Fruit fly (Drosophila melanogaster) whole organism, embryonic: Measurements from ENCODE around the gene Best3.

Experiments
- B-H1 ChIP-seq: fragments of 200-800 bp; sonication (Bioruptor generic); IDR thresholded peaks from 3 replicates; pipeline ENCODE4 v1.3.6; 2022; ENCODE audit warnings: missing biosample characterization, missing genetic modification characterization
- CG1024 ChIP-seq: fragments of 200-800 bp; sonication (Bioruptor generic); IDR thresholded peaks from 2 replicates; pipeline ENCODE4 v1.3.6; 2022; ENCODE audit warnings: missing biosample characterization, missing genetic modification characterization
- CG10267 ChIP-seq: fragments of 200-800 bp; sonication (Bioruptor generic); optimal IDR thresholded peaks from 2 replicates; lab custom pipeline; 2018; ENCODE audit warnings: missing biosample characterization, mild to moderate bottlenecking, missing genetic modification characterization, moderate library complexity
- CG11398 ChIP-seq: fragments of 200-800 bp; sonication (Bioruptor generic); optimal IDR thresholded peaks from 2 replicates; lab custom pipeline; 2016; ENCODE audit warnings: missing biosample characterization, missing genetic modification characterization
- CG11456 ChIP-seq: fragments of 200-800 bp; sonication (Bioruptor generic); IDR thresholded peaks from 3 replicates; pipeline ENCODE4 v1.3.6; 2022; ENCODE audit warnings: missing biosample characterization, missing genetic modification characterization
- CG11695 ChIP-seq: fragments of 200-800 bp; sonication (Bioruptor generic); IDR thresholded peaks from 3 replicates; pipeline ENCODE4 v1.3.6; 2022; ENCODE audit warnings: missing biosample characterization, missing genetic modification characterization
- CG13123 ChIP-seq: fragments of 200-800 bp; sonication (Bioruptor generic); optimal IDR thresholded peaks from 2 replicates; lab custom pipeline; 2016; ENCODE audit warnings: missing biosample characterization, missing genetic modification characterization
- CG13287 ChIP-seq: fragments of 200-800 bp; sonication (Bioruptor generic); IDR thresholded peaks from 2 replicates; pipeline ENCODE4 v1.3.6; 2022; ENCODE audit warnings: missing biosample characterization, missing genetic modification characterization; ENCODE audit not compliant: partially characterized antibody
- CG13775 ChIP-seq: fragments of 200-800 bp; sonication (Bioruptor generic); optimal IDR thresholded peaks from 3 replicates; lab custom pipeline; 2017; ENCODE audit warnings: missing biosample characterization, mild to moderate bottlenecking, missing genetic modification characterization
- CG15479 ChIP-seq: fragments of 200-800 bp; sonication (Bioruptor generic); optimal IDR thresholded peaks from 3 replicates; lab custom pipeline; 2019; ENCODE audit warnings: missing biosample characterization, mild to moderate bottlenecking, missing genetic modification characterization, moderate library complexity
- CG15696 ChIP-seq: fragments of 200-800 bp; sonication (Bioruptor generic); optimal IDR thresholded peaks from 2 replicates; lab custom pipeline; 2019; ENCODE audit warnings: missing biosample characterization, mild to moderate bottlenecking, missing genetic modification characterization, moderate library complexity
- CG1603 ChIP-seq: fragments of 200-800 bp; sonication (Bioruptor generic); optimal IDR thresholded peaks from 2 replicates; lab custom pipeline; 2019; ENCODE audit warnings: missing biosample characterization, mild to moderate bottlenecking, missing genetic modification characterization, moderate library complexity
- CG1647 ChIP-seq: fragments of 200-800 bp; sonication (Bioruptor generic); optimal IDR thresholded peaks from 3 replicates; lab custom pipeline; 2016; ENCODE audit warnings: missing biosample characterization, missing genetic modification characterization
- CG17186 ChIP-seq: fragments of 200-800 bp; sonication (Bioruptor generic); optimal IDR thresholded peaks from 3 replicates; lab custom pipeline; 2017; ENCODE audit warnings: missing biosample characterization, missing genetic modification reagents, missing genetic modification characterization
- CG2116 ChIP-seq: fragments of 200-800 bp; sonication (Bioruptor generic); optimal IDR thresholded peaks from 3 replicates; lab custom pipeline; 2018; ENCODE audit warnings: missing biosample characterization, mild to moderate bottlenecking, missing genetic modification characterization
- CG2120 ChIP-seq: fragments of 200-800 bp; sonication (Bioruptor generic); optimal IDR thresholded peaks from 3 replicates; lab custom pipeline; 2016; ENCODE audit warnings: missing biosample characterization, missing genetic modification characterization
- CG2875 ChIP-seq: fragments of 200-800 bp; sonication (Bioruptor generic); optimal IDR thresholded peaks from 2 replicates; lab custom pipeline; 2017; ENCODE audit warnings: missing biosample characterization, mild to moderate bottlenecking, missing genetic modification characterization, missing genetic modification reagents
- CG6175 ChIP-seq: fragments of 200-800 bp; sonication (Bioruptor generic); IDR thresholded peaks from 3 replicates; pipeline ENCODE4 v1.3.6; 2022; ENCODE audit warnings: missing biosample characterization, missing genetic modification characterization
- CG8290 ChIP-seq, 3 experiments: fragments of 200-800 bp; sonication (Bioruptor generic); optimal IDR thresholded peaks; 2 replicates each; lab custom pipeline; 2016 to 2019; ENCODE audit warnings: missing biosample characterization in 3 of 3, missing genetic modification characterization in 3 of 3, mild to moderate bottlenecking in 2 of 3, moderate library complexity in 1 of 3
- CG8359 ChIP-seq: fragments of 200-800 bp; sonication (Bioruptor generic); optimal IDR thresholded peaks from 2 replicates; lab custom pipeline; 2017; ENCODE audit warnings: missing biosample characterization, mild to moderate bottlenecking, missing genetic modification characterization, borderline replicate concordance
- CrebB ChIP-seq: fragments of 200-800 bp; sonication (Bioruptor generic); optimal IDR thresholded peaks from 3 replicates; lab custom pipeline; 2018; ENCODE audit warnings: missing biosample characterization, mild to moderate bottlenecking, missing genetic modification characterization
- Doc2 ChIP-seq: fragments of 200-800 bp; sonication (Bioruptor generic); IDR thresholded peaks from 2 replicates; pipeline ENCODE4 v1.3.6; 2022; ENCODE audit warnings: missing biosample characterization, missing genetic modification characterization
- H15 ChIP-seq: fragments of 200-800 bp; sonication (Bioruptor generic); IDR thresholded peaks from 3 replicates; pipeline ENCODE4 v1.3.6; 2022; ENCODE audit warnings: missing biosample characterization, missing genetic modification characterization
- HLH4C ChIP-seq: fragments of 200-800 bp; sonication (Bioruptor generic); IDR thresholded peaks from 3 replicates; pipeline ENCODE4 v1.3.6; 2022; ENCODE audit warnings: missing biosample characterization, missing genetic modification characterization; ENCODE audit not compliant: partially characterized antibody
- Jarid2 ChIP-seq: fragments of 200-800 bp; sonication (Bioruptor generic); optimal IDR thresholded peaks from 3 replicates; lab custom pipeline; 2017; ENCODE audit warnings: mild to moderate bottlenecking, missing biosample characterization, missing genetic modification reagents, missing genetic modification characterization
- MTF-1 ChIP-seq: fragments of 200-800 bp; sonication (Bioruptor generic); optimal IDR thresholded peaks from 2 replicates; lab custom pipeline; 2018; ENCODE audit warnings: missing biosample characterization, mild to moderate bottlenecking, missing genetic modification characterization, borderline replicate concordance
- Mad ChIP-seq: fragments of 200-800 bp; sonication (Bioruptor generic); optimal IDR thresholded peaks from 2 replicates; lab custom pipeline; 2016; ENCODE audit warnings: missing biosample characterization, missing genetic modification characterization
- Myb ChIP-seq: fragments of 200-800 bp; sonication (Bioruptor generic); optimal IDR thresholded peaks from 2 replicates; lab custom pipeline; 2016; ENCODE audit warnings: missing biosample characterization, missing genetic modification characterization
- NC2α ChIP-seq: fragments of 200-800 bp; sonication (Bioruptor generic); optimal IDR thresholded peaks from 2 replicates; lab custom pipeline; 2016; ENCODE audit warnings: missing biosample characterization, missing genetic modification characterization
- Nf-YB ChIP-seq: fragments of 200-800 bp; sonication (Bioruptor generic); optimal IDR thresholded peaks from 3 replicates; lab custom pipeline; 2019; ENCODE audit warnings: missing biosample characterization, mild to moderate bottlenecking, missing genetic modification characterization, moderate library complexity
- Sin3A ChIP-seq: fragments of >200 bp; optimal IDR thresholded peaks from 2 replicates; lab custom pipeline; 2018
- Ssrp ChIP-seq: fragments of 200-800 bp; sonication (Bioruptor generic); optimal IDR thresholded peaks from 2 replicates; lab custom pipeline; 2018; ENCODE audit warnings: missing biosample characterization, mild to moderate bottlenecking, missing genetic modification characterization, moderate library complexity
- YL-1 ChIP-seq: fragments of 200-800 bp; sonication (Bioruptor generic); optimal IDR thresholded peaks from 3 replicates; lab custom pipeline; 2017; ENCODE audit warnings: missing biosample characterization, mild to moderate bottlenecking, missing genetic modification characterization
- ap ChIP-seq: fragments of 200-800 bp; sonication (Bioruptor generic); IDR thresholded peaks from 2 replicates; pipeline ENCODE4 v1.3.6; 2022; ENCODE audit warnings: missing biosample characterization, missing genetic modification characterization
- ato ChIP-seq: fragments of 200-800 bp; sonication (Bioruptor generic); IDR thresholded peaks from 2 replicates; pipeline ENCODE4 v1.3.6; 2022; ENCODE audit warnings: missing biosample characterization, missing genetic modification characterization; ENCODE audit not compliant: partially characterized antibody
- crc ChIP-seq: fragments of 200-800 bp; sonication (Bioruptor generic); optimal IDR thresholded peaks from 2 replicates; lab custom pipeline; 2016; ENCODE audit warnings: missing biosample characterization, missing genetic modification characterization
- emc ChIP-seq: fragments of 200-800 bp; sonication (Bioruptor generic); optimal IDR thresholded peaks from 2 replicates; lab custom pipeline; 2016; ENCODE audit warnings: missing biosample characterization, missing genetic modification characterization
- gce ChIP-seq: fragments of 200-800 bp; sonication (Bioruptor generic); IDR thresholded peaks from 3 replicates; pipeline ENCODE4 v1.3.6; 2022; ENCODE audit warnings: missing biosample characterization, missing genetic modification characterization
- gem ChIP-seq: fragments of 200-800 bp; sonication (Bioruptor generic); optimal IDR thresholded peaks from 2 replicates; lab custom pipeline; 2019; ENCODE audit warnings: missing biosample characterization, mild to moderate bottlenecking, missing genetic modification characterization, moderate library complexity
- hkb ChIP-seq, 2 experiments: fragments of 200-800 bp in 1 of 2; fragments of >200 bp in 1 of 2; sonication (Bioruptor generic) in 1 of 2; IDR thresholded peaks in 1 of 2; optimal IDR thresholded peaks in 1 of 2; 2 replicates each; pipeline versions ENCODE4 v1.3.6 to Lab custom; 2017 to 2022; ENCODE audit warnings: missing biosample characterization in 1 of 2, missing genetic modification characterization in 1 of 2
- kah ChIP-seq: fragments of 200-800 bp; sonication (Bioruptor generic); optimal IDR thresholded peaks from 2 replicates; lab custom pipeline; 2018; ENCODE audit warnings: missing biosample characterization, mild to moderate bottlenecking, missing genetic modification characterization
- lab ChIP-seq: fragments of 200-800 bp; sonication (Bioruptor generic); optimal IDR thresholded peaks from 3 replicates; lab custom pipeline; 2017; ENCODE audit warnings: missing biosample characterization, missing genetic modification characterization, mild to moderate bottlenecking, moderate library complexity, missing genetic modification reagents
- lola ChIP-seq, 3 experiments: fragments of >200 bp in 2 of 3; fragments of 200-800 bp in 1 of 3; sonication (Bioruptor generic) in 1 of 3; optimal IDR thresholded peaks; 2 replicates each; lab custom pipeline; 2017 to 2019; ENCODE audit warnings: missing biosample characterization in 3 of 3, missing genetic modification characterization in 3 of 3, mild to moderate bottlenecking in 1 of 3, moderate library complexity in 1 of 3
- nom ChIP-seq: fragments of 200-800 bp; sonication (Bioruptor generic); optimal IDR thresholded peaks from 2 replicates; lab custom pipeline; 2017; ENCODE audit warnings: missing biosample characterization, missing genetic modification characterization, mild to moderate bottlenecking, moderate library complexity, missing genetic modification reagents
- sc ChIP-seq, 3 experiments: fragments of >200 bp in 2 of 3; fragments of 200-800 bp in 1 of 3; sonication (Bioruptor generic) in 1 of 3; optimal IDR thresholded peaks; 2 replicates in 2 of 3; 3 replicates in 1 of 3; lab custom pipeline; 2017; ENCODE audit warnings: mild to moderate bottlenecking in 1 of 3, missing biosample characterization in 1 of 3, missing genetic modification characterization in 1 of 3, missing genetic modification reagents in 1 of 3
- sqz ChIP-seq: fragments of 200-800 bp; sonication (Bioruptor generic); optimal IDR thresholded peaks from 3 replicates; lab custom pipeline; 2018; ENCODE audit warnings: missing biosample characterization, mild to moderate bottlenecking, missing genetic modification characterization
- vfl ChIP-seq: fragments of 200-800 bp; sonication (Bioruptor generic); optimal IDR thresholded peaks from 2 replicates; lab custom pipeline; 2016; ENCODE audit warnings: missing biosample characterization, missing genetic modification characterization
- zfh2 ChIP-seq: fragments of 200-800 bp; sonication (Bioruptor generic); optimal IDR thresholded peaks from 2 replicates; lab custom pipeline; 2016; ENCODE audit warnings: missing biosample characterization, missing genetic modification characterization

The Best3 gene

dm6 chr3L:15261067-15261506, 41.5 kb downstream of the Best3 start (continued):
- TF ChIP-seq gem (tag; lab: Kevin White, UChicago) (peak; percentile 76), CrebB (tag; lab: Kevin White, UChicago) (no peak), vfl (GFP tag; lab: Kevin White, UChicago) (no peak), sc (optimal IDR thresholded peaks at IDR 0.05; lab: Kevin White, UChicago) (no peak), sc (GFP tag; optimal IDR thresholded peaks at IDR 0.05; lab: Kevin White, UChicago) (peak; percentile 57), CG11398 (GFP tag; lab: Kevin White, UChicago) (no peak), CG8359 (GFP tag; lab: Kevin White, UChicago) (peak; percentile 56), CG15479 (GFP tag; lab: Kevin White, UChicago) (no peak), CG1603 (tag; lab: Kevin White, UChicago) (peak; percentile 18), ato (no peak), sqz (GFP tag; lab: Kevin White, UChicago) (peak; percentile 54), H15 (0 out of 3 replicates have a peak, but pooled peaks have one; percentile 40), HLH4C (GFP tag; lab: Robert Waterston, UW) (no peak), Myb (no peak), lab (peak; percentile 26), CG11456 (GFP tag; lab: Robert Waterston, UW) (no peak), CG1024 (GFP tag; lab: Robert Waterston, UW) (no peak), hkb (optimal IDR thresholded peaks at IDR 0.05; lab: Kevin White, UChicago) (no peak), hkb (GFP tag; IDR thresholded peaks at IDR 0.05; lab: Robert Waterston, UW) (peak; percentile 37; the same call in 1 of the 2 replicates), Sin3A (no peak), Doc2 (GFP tag; lab: Robert Waterston, UW) (no peak), nom (GFP tag; lab: Kevin White, UChicago) (peak; percentile 59), CG13123 (peak; percentile 6), zfh2 (GFP tag; lab: Kevin White, UChicago) (no peak), CG1647 (GFP tag; lab: Kevin White, UChicago) (no peak), CG17186 (GFP tag; lab: Kevin White, UChicago) (no peak), CG6175 (GFP tag; lab: Robert Waterston, UW) (no peak), YL-1 (GFP tag; lab: Kevin White, UChicago) (no peak), CG13287 (GFP tag; lab: Robert Waterston, UW) (no peak), B-H1 (GFP tag; lab: Robert Waterston, UW) (0 out of 3 replicates have a peak, but pooled peaks have one; percentile 25), CG2116 (GFP tag; lab: Kevin White, UChicago) (peak; percentile 20), crc (GFP tag; lab: Kevin White, UChicago) (no peak), emc (GFP tag; lab: Kevin White, UChicago) (no peak), Jarid2 (no peak), CG10267 (tag; lab: Kevin White, UChicago) (peak; percentile 57), kah (GFP tag; lab: Kevin White, UChicago) (peak; percentile 7), CG2120 (no peak), CG2875 (GFP tag; lab: Kevin White, UChicago) (peak; percentile 31), gce (no peak), ap (GFP tag; lab: Robert Waterston, UW) (no peak), CG11695 (GFP tag; lab: Robert Waterston, UW) (0 out of 3 replicates have a peak, but pooled peaks have one; percentile 32), CG8290 (GFP tag; optimal IDR thresholded peaks at IDR 0.05; lab: Kevin White, UChicago) (peak; percentile 50), CG8290 (tag; optimal IDR thresholded peaks at IDR 0.05; lab: Kevin White, UChicago) (peak in 1 of 2 experiments; percentile 46), Ssrp (peak; percentile 74), NC2α (GFP tag; lab: Kevin White, UChicago) (no peak), CG15696 (tag; lab: Kevin White, UChicago) (peak; percentile 89), lola (GFP tag; optimal IDR thresholded peaks at IDR 0.05; lab: Kevin White, UChicago) (peak in 1 of 3 experiments; percentile 92), Mad (GFP tag; lab: Kevin White, UChicago) (no peak), Nf-YB (GFP tag; lab: Kevin White, UChicago) (peak; percentile 52), MTF-1 (GFP tag; lab: Kevin White, UChicago) (no peak), CG13775 (GFP tag; lab: Kevin White, UChicago) (peak; percentile 66)
